Worm (Caenorhabditis elegans) whole organism, young adult: ENCODE data around the gene C29E4.11.
A peak's percentile ranks its signal among the peaks of the same experiment; 100 is the strongest.

Source experiments
- B0019.2 ChIP-seq: fragments of 200-800 bp; sonication (Bioruptor generic); conservative IDR thresholded peaks from 2 replicates; pipeline ENCODE4 v1.3.6; 2022; ENCODE audit warnings: missing genetic modification reagents, missing genetic modification characterization, missing compliant biosample characterization
- B0035.1 ChIP-seq: sonication (generic microtip); optimal IDR thresholded peaks from 2 replicates; lab custom pipeline; 2016; ENCODE audit warnings: missing genetic modification characterization, mild to moderate bottlenecking, missing compliant biosample characterization, missing genotype, missing genetic modification reagents
- F23B12.7 ChIP-seq: sonication (generic microtip); optimal IDR thresholded peaks from 2 replicates; lab custom pipeline; 2017; ENCODE audit warnings: missing genetic modification characterization, mild to moderate bottlenecking, missing compliant biosample characterization, antibody characterized with exemption, moderate library complexity; ENCODE audit not compliant: insufficient read depth
- F39B2.1 ChIP-seq: fragments of 200-800 bp; sonication (Bioruptor generic); IDR thresholded peaks from 2 replicates; pipeline ENCODE4 v1.3.6; 2022; ENCODE audit warnings: missing genetic modification reagents, missing genetic modification characterization, missing compliant biosample characterization
- F49E8.2 ChIP-seq: sonication (generic microtip); optimal IDR thresholded peaks from 3 replicates; lab custom pipeline; 2017; ENCODE audit warnings: missing genetic modification characterization, mild to moderate bottlenecking, missing compliant biosample characterization, antibody characterized with exemption, moderate library complexity; ENCODE audit not compliant: insufficient read depth
- T07F8.4 ChIP-seq: sonication (generic microtip); optimal IDR thresholded peaks from 2 replicates; lab custom pipeline; 2016; ENCODE audit warnings: mild to moderate bottlenecking, missing genetic modification characterization, moderate library complexity, missing compliant biosample characterization
- Y53G8AR.9 ChIP-seq: fragments of 200-800 bp; sonication (Bioruptor generic); conservative IDR thresholded peaks from 2 replicates; pipeline ENCODE4 v1.3.6; 2022; ENCODE audit warnings: missing genetic modification reagents, missing genetic modification characterization, missing compliant biosample characterization
- Y56A3A.18 ChIP-seq: fragments of 200-800 bp; sonication (Bioruptor generic); IDR thresholded peaks from 2 replicates; pipeline ENCODE4 v1.3.6; 2022; ENCODE audit warnings: missing genetic modification reagents, missing genetic modification characterization, missing compliant biosample characterization
- Y67H2A.10 ChIP-seq: fragments of 200-800 bp; sonication (Bioruptor generic); conservative IDR thresholded peaks from 2 replicates; pipeline ENCODE4 v1.3.6; 2022; ENCODE audit warnings: missing genetic modification reagents, missing genetic modification characterization, missing compliant biosample characterization
- ZK185.1 ChIP-seq: sonication (generic microtip); optimal IDR thresholded peaks from 2 replicates; lab custom pipeline; 2016; ENCODE audit warnings: mild to moderate bottlenecking, missing genetic modification characterization, missing compliant biosample characterization; ENCODE audit not compliant: poor library complexity, severe bottlenecking
- ama-1 ChIP-seq, 3 experiments: fragments of 150-350 bp in 1 of 3; sonication (generic microtip) in 2 of 3; optimal IDR thresholded peaks; 2 replicates each; lab custom pipeline; 2014 to 2018; ENCODE audit warnings: missing biosample characterization in 2 of 3, missing genetic modification characterization in 2 of 3, missing genetic modification reagents in 2 of 3
- atf-7 ChIP-seq: sonication (generic microtip); optimal IDR thresholded peaks from 2 replicates; lab custom pipeline; 2017; ENCODE audit warnings: mild to moderate bottlenecking, missing genetic modification characterization, missing compliant biosample characterization
- attf-5 ChIP-seq: fragments of 200-800 bp; sonication (Bioruptor generic); optimal IDR thresholded peaks from 2 replicates; lab custom pipeline; 2018; ENCODE audit warnings: mild to moderate bottlenecking, missing genetic modification characterization, missing compliant biosample characterization
- cebp-1 ChIP-seq, 2 experiments: fragments of 200-800 bp in 1 of 2; sonication (Bioruptor generic) in 1 of 2; sonication (generic microtip) in 1 of 2; IDR thresholded peaks in 1 of 2; optimal IDR thresholded peaks in 1 of 2; 2 replicates each; pipeline versions ENCODE4 v1.3.6 to Lab custom; 2017 to 2022; ENCODE audit warnings: missing compliant biosample characterization in 2 of 2, missing genetic modification characterization in 2 of 2, mild to moderate bottlenecking in 1 of 2, missing genetic modification reagents in 1 of 2, moderate library complexity in 1 of 2
- ceh-58 ChIP-seq: fragments of 200-800 bp; sonication (Bioruptor generic); IDR thresholded peaks from 2 replicates; pipeline ENCODE4 v1.3.6; 2022; ENCODE audit warnings: missing genetic modification characterization, missing compliant biosample characterization
- ceh-79 ChIP-seq: sonication (generic microtip); optimal IDR thresholded peaks from 2 replicates; lab custom pipeline; 2017; ENCODE audit warnings: mild to moderate bottlenecking, missing genetic modification characterization, missing compliant biosample characterization
- chd-7 ChIP-seq: sonication (generic microtip); optimal IDR thresholded peaks from 2 replicates; lab custom pipeline; 2016; ENCODE audit warnings: mild to moderate bottlenecking, missing genetic modification characterization, moderate library complexity, missing compliant biosample characterization
- dpl-1 ChIP-seq: fragments of 150-350 bp; optimal IDR thresholded peaks from 2 replicates; lab custom pipeline; 2014; ENCODE audit warnings: missing biosample characterization, missing genetic modification reagents, missing genetic modification characterization
- egl-18 ChIP-seq: fragments of 200-800 bp; sonication (Bioruptor generic); IDR thresholded peaks from 2 replicates; pipeline ENCODE4 v1.3.6; 2022; ENCODE audit warnings: missing genetic modification reagents, missing genetic modification characterization, missing compliant biosample characterization
- egl-44 ChIP-seq: fragments of 200-800 bp; sonication (Bioruptor generic); IDR thresholded peaks from 2 replicates; pipeline ENCODE4 v1.3.6; 2022; ENCODE audit warnings: missing genetic modification reagents, missing genetic modification characterization, missing compliant biosample characterization
- egrh-3 ChIP-seq: fragments of 200-800 bp; sonication (Bioruptor generic); IDR thresholded peaks from 2 replicates; pipeline ENCODE4 v1.3.6; 2022; ENCODE audit warnings: missing genetic modification reagents, missing genetic modification characterization, missing compliant biosample characterization
- ekl-4 ChIP-seq: fragments of 200-800 bp; sonication (Bioruptor generic); IDR thresholded peaks from 2 replicates; pipeline ENCODE4 v1.3.6; 2022; ENCODE audit warnings: missing genetic modification reagents, missing genetic modification characterization, missing compliant biosample characterization
- fkh-3 ChIP-seq: sonication (generic microtip); optimal IDR thresholded peaks from 2 replicates; lab custom pipeline; 2016; ENCODE audit warnings: mild to moderate bottlenecking, missing genetic modification characterization, missing compliant biosample characterization
- hmg-20 ChIP-seq: fragments of 200-800 bp; sonication (Bioruptor generic); IDR thresholded peaks from 2 replicates; pipeline ENCODE4 v1.3.6; 2022; ENCODE audit warnings: missing genetic modification reagents, missing genetic modification characterization, missing compliant biosample characterization
- hrde-1 ChIP-seq: sonication (generic microtip); optimal IDR thresholded peaks from 2 replicates; lab custom pipeline; 2016; ENCODE audit warnings: missing genetic modification characterization, mild to moderate bottlenecking, missing compliant biosample characterization, moderate library complexity, missing genotype, missing genetic modification reagents, borderline replicate concordance
- let-607 ChIP-seq, 2 experiments: fragments of 200-800 bp in 1 of 2; sonication (Bioruptor generic) in 1 of 2; sonication (generic microtip) in 1 of 2; optimal IDR thresholded peaks; 2 replicates each; lab custom pipeline; 2016 to 2018; ENCODE audit warnings: mild to moderate bottlenecking in 2 of 2, missing compliant biosample characterization in 2 of 2, missing genetic modification characterization in 2 of 2, moderate library complexity in 2 of 2, missing genotype in 1 of 2
- lin-40 ChIP-seq: sonication (generic microtip); optimal IDR thresholded peaks from 2 replicates; lab custom pipeline; 2016; ENCODE audit warnings: missing genetic modification characterization, mild to moderate bottlenecking, missing compliant biosample characterization, missing genotype, missing genetic modification reagents
- madf-10 ChIP-seq: sonication (generic microtip); optimal IDR thresholded peaks from 2 replicates; lab custom pipeline; 2016; ENCODE audit warnings: mild to moderate bottlenecking, missing genetic modification characterization, missing compliant biosample characterization
- madf-6 ChIP-seq: fragments of 200-800 bp; sonication (Bioruptor generic); IDR thresholded peaks from 2 replicates; pipeline ENCODE4 v1.3.6; 2022; ENCODE audit warnings: missing genetic modification reagents, missing genetic modification characterization, missing compliant biosample characterization
- mxl-1 ChIP-seq: sonication (generic microtip); optimal IDR thresholded peaks from 2 replicates; lab custom pipeline; 2016; ENCODE audit warnings: missing genetic modification characterization, missing compliant biosample characterization
- nfya-1 ChIP-seq: sonication (generic microtip); optimal IDR thresholded peaks from 2 replicates; lab custom pipeline; 2017; ENCODE audit warnings: antibody characterized with exemption, missing compliant biosample characterization, missing genetic modification characterization, borderline replicate concordance; ENCODE audit not compliant: insufficient read depth
- nfya-2 ChIP-seq: fragments of 200-800 bp; sonication (Bioruptor generic); IDR thresholded peaks from 2 replicates; pipeline ENCODE4 v1.3.6; 2022; ENCODE audit warnings: missing genetic modification reagents, missing genetic modification characterization, missing compliant biosample characterization
- nfyb-1 ChIP-seq: fragments of 200-800 bp; sonication (Bioruptor generic); IDR thresholded peaks from 2 replicates; pipeline ENCODE4 v1.3.6; 2022; ENCODE audit warnings: missing genetic modification reagents, missing genetic modification characterization, missing compliant biosample characterization
- nhr-179 ChIP-seq: sonication (generic microtip); optimal IDR thresholded peaks from 2 replicates; lab custom pipeline; 2016; ENCODE audit warnings: mild to moderate bottlenecking, missing genetic modification characterization, missing compliant biosample characterization
- repo-1 ChIP-seq: sonication (generic microtip); optimal IDR thresholded peaks from 2 replicates; lab custom pipeline; 2017; ENCODE audit warnings: mild to moderate bottlenecking, missing genetic modification characterization, missing compliant biosample characterization
- rpc-1 ChIP-seq, 2 experiments: fragments of 150-350 bp in 1 of 2; sonication (generic microtip) in 1 of 2; optimal IDR thresholded peaks; 2 replicates each; lab custom pipeline; 2014 to 2018; ENCODE audit warnings: missing biosample characterization in 1 of 2, missing genetic modification characterization in 1 of 2, missing genetic modification reagents in 1 of 2, missing genotype in 1 of 2
- snpc-1.3 ChIP-seq: sonication (generic microtip); optimal IDR thresholded peaks from 2 replicates; lab custom pipeline; 2017; ENCODE audit warnings: missing genetic modification characterization, mild to moderate bottlenecking, missing compliant biosample characterization, antibody characterized with exemption, moderate library complexity, missing genotype, missing genetic modification reagents; ENCODE audit not compliant: insufficient read depth
- snpc-3.4 ChIP-seq: sonication (generic microtip); optimal IDR thresholded peaks from 2 replicates; lab custom pipeline; 2017; ENCODE audit warnings: missing genetic modification characterization, mild to moderate bottlenecking, missing compliant biosample characterization, antibody characterized with exemption, moderate library complexity, missing genotype, missing genetic modification reagents
- somi-1 ChIP-seq: fragments of 200-800 bp; sonication (Bioruptor generic); optimal IDR thresholded peaks from 2 replicates; lab custom pipeline; 2018; ENCODE audit warnings: mild to moderate bottlenecking, missing genetic modification characterization, missing compliant biosample characterization
- xnd-1 ChIP-seq: sonication (generic microtip); optimal IDR thresholded peaks from 2 replicates; lab custom pipeline; 2016; ENCODE audit warnings: missing genotype, missing genetic modification reagents, missing genetic modification characterization, missing compliant biosample characterization
- ztf-18 ChIP-seq: sonication (generic microtip); optimal IDR thresholded peaks from 2 replicates; lab custom pipeline; 2016; ENCODE audit warnings: missing genotype, mild to moderate bottlenecking, missing genetic modification characterization, missing compliant biosample characterization
- ztf-22 ChIP-seq: fragments of 200-800 bp; sonication (Bioruptor generic); optimal IDR thresholded peaks from 2 replicates; lab custom pipeline; 2018; ENCODE audit warnings: mild to moderate bottlenecking, missing genetic modification characterization, moderate library complexity, missing compliant biosample characterization

Gene C29E4.11

ce11 chrIII:7973201-7973767 lies 15.4 kb upstream of the C29E4.11 start, which contains the start of the genes eef-1B.1 and aco-2 (continued):
- TF ChIP-seq let-607 (tag; optimal IDR thresholded peaks at IDR 0.05; lab: Kevin White, UChicago) = peak; percentile 9 to 69
- peak; percentile 87 for TF ChIP-seq ekl-4 (GFP tag; lab: Robert Waterston, UW)
- peak; percentile 40 for TF ChIP-seq xnd-1
- no peak for TF ChIP-seq ztf-22 (GFP tag; lab: Kevin White, UChicago)
- TF ChIP-seq atf-7 (tag; lab: Kevin White, UChicago) = peak; percentile 36
- TF ChIP-seq dpl-1 (GFP tag; lab: Kevin White, UChicago) = peak; percentile 68
- no peak for TF ChIP-seq Y67H2A.10 (GFP tag; lab: Robert Waterston, UW)
- no peak for TF ChIP-seq ceh-58

- TF ChIP-seq egrh-3 = peak; percentile 22; the same call in 1 of the 2 replicates
- TF ChIP-seq somi-1 (GFP tag; lab: Kevin White, UChicago) = no peak
- TF ChIP-seq, all 124 proteins: peak for 1
These were observed 14.8 kb upstream of the C29E4.11 start for ce11 chrIII:7972687-7973086.

- TF ChIP-seq nfyb-1 (GFP tag; lab: Robert Waterston, UW) = no peak
- no peak for TF ChIP-seq ama-1 (optimal IDR thresholded peaks at IDR 0.05; lab: Kevin White, UChicago)
- peak in 1 of 2 experiments; percentile 15 for TF ChIP-seq ama-1 (GFP tag; optimal IDR thresholded peaks at IDR 0.05; lab: Kevin White, UChicago)
- TF ChIP-seq mxl-1 (tag; lab: Kevin White, UChicago) = no peak
- TF ChIP-seq F23B12.7 (tag; lab: Kevin White, UChicago) = no peak
- no peak for TF ChIP-seq egl-44 (GFP tag; lab: Robert Waterston, UW)
- TF ChIP-seq fkh-3 (tag; lab: Kevin White, UChicago) = no peak
- no peak for TF ChIP-seq F39B2.1 (GFP tag; lab: Robert Waterston, UW)
- TF ChIP-seq B0019.2 (GFP tag; lab: Robert Waterston, UW) = no peak
- no peak for TF ChIP-seq madf-10 (tag; lab: Kevin White, UChicago)
- no peak for TF ChIP-seq attf-5 (GFP tag; lab: Kevin White, UChicago)
- TF ChIP-seq ekl-4 (GFP tag; lab: Robert Waterston, UW) = 0 out of 2 replicates have a peak, but pooled peaks have one; percentile 52
- TF ChIP-seq snpc-3.4 = peak; percentile 21
- TF ChIP-seq B0035.1 (tag; lab: Kevin White, UChicago) = no peak
- TF ChIP-seq nfya-1 (tag; lab: Kevin White, UChicago) = no peak
- TF ChIP-seq snpc-1.3 = no peak
- TF ChIP-seq hrde-1 (tag; lab: Kevin White, UChicago) = peak; percentile 31
- TF ChIP-seq ZK185.1 (tag; lab: Kevin White, UChicago) = no peak
- peak; percentile 39; the same call in 1 of the 2 replicates for TF ChIP-seq madf-6 (GFP tag; lab: Robert Waterston, UW)
- TF ChIP-seq T07F8.4 = no peak
- TF ChIP-seq chd-7 (tag; lab: Kevin White, UChicago) = no peak
- TF ChIP-seq F49E8.2 (tag; lab: Kevin White, UChicago) = peak; percentile 10
- TF ChIP-seq hmg-20 (GFP tag; lab: Robert Waterston, UW) = no peak
- no peak for TF ChIP-seq rpc-1 (optimal IDR thresholded peaks at IDR 0.05; lab: Kevin White, UChicago)
- no peak for TF ChIP-seq rpc-1 (tag; optimal IDR thresholded peaks at IDR 0.05; lab: Kevin White, UChicago)
- 0 out of 2 replicates have a peak, but pooled peaks have one; percentile 48 for TF ChIP-seq Y56A3A.18 (GFP tag; lab: Robert Waterston, UW)
- no peak for TF ChIP-seq cebp-1 (GFP tag; IDR thresholded peaks at IDR 0.05; lab: Robert Waterston, UW)
- no peak for TF ChIP-seq cebp-1 (tag; optimal IDR thresholded peaks at IDR 0.05; lab: Kevin White, UChicago)
- no peak for TF ChIP-seq nfya-2
- no peak for TF ChIP-seq egl-18 (GFP tag; lab: Robert Waterston, UW)
- TF ChIP-seq Y53G8AR.9 (GFP tag; lab: Robert Waterston, UW) = 0 out of 2 replicates have a peak, but pooled peaks have one; percentile 36
- no peak for TF ChIP-seq ceh-79 (tag; lab: Kevin White, UChicago)
- no peak for TF ChIP-seq repo-1
- TF ChIP-seq ztf-18 (tag; lab: Kevin White, UChicago) = no peak
- TF ChIP-seq nhr-179 (tag; lab: Kevin White, UChicago) = no peak
- no peak for TF ChIP-seq lin-40 (tag; lab: Kevin White, UChicago)
These were observed 14.1 kb upstream of the C29E4.11 start, which contains the start of gene F54H12.5 for ce11 chrIII:7972061-7972460. Gene F54H12.5, minus strand, starts transcription at chrIII:7972161.
